Fruit fly (Drosophila melanogaster) S2 (cell line): ENCODE data around the gene Ibf2.

Experiments used
- CG8478 ChIP-seq: fragments of >200 bp; optimal IDR thresholded peaks from 2 replicates; lab custom pipeline; 2018
- CTCF ChIP-seq, 2 experiments: fragments of >200 bp; optimal IDR thresholded peaks; 2 replicates each; lab custom pipeline; 2018

- peak in 1 of 2 experiments; percentile 39 for TF ChIP-seq CTCF (optimal IDR thresholded peaks at IDR 0.05; lab: Kevin White, UChicago)
- TF ChIP-seq CG8478 (lab: Kevin White, UChicago) = no peak
Measured at dm6 chr3R:9239941-9240400, 18.3 kb downstream of the Ibf2 start.
